Fruit fly (Drosophila melanogaster) whole organism, embryonic: ENCODE data around the gene CG43400.
A peak's percentile ranks its signal among the peaks of the same experiment; 100 is the strongest.

Experiments used
- Atf3 ChIP-seq: fragments of 200-800 bp; sonication (Bioruptor generic); optimal IDR thresholded peaks from 3 replicates; lab custom pipeline; 2016; ENCODE audit warnings: missing biosample characterization, missing genetic modification characterization
- CG10321 ChIP-seq: fragments of 200-800 bp; sonication (Bioruptor generic); IDR thresholded peaks from 2 replicates; pipeline ENCODE4 v1.3.6; 2022; ENCODE audit warnings: missing biosample characterization, missing genetic modification characterization
- CG12155 ChIP-seq: fragments of 200-800 bp; sonication (Bioruptor generic); optimal IDR thresholded peaks from 3 replicates; lab custom pipeline; 2016; ENCODE audit warnings: missing biosample characterization, missing genetic modification characterization
- CG12942 ChIP-seq: fragments of 200-800 bp; sonication (Bioruptor generic); optimal IDR thresholded peaks from 3 replicates; lab custom pipeline; 2016; ENCODE audit warnings: missing biosample characterization, missing genetic modification characterization
- CG13775 ChIP-seq: fragments of 200-800 bp; sonication (Bioruptor generic); optimal IDR thresholded peaks from 3 replicates; lab custom pipeline; 2017; ENCODE audit warnings: missing biosample characterization, mild to moderate bottlenecking, missing genetic modification characterization
- CG13894 ChIP-seq: fragments of 200-800 bp; sonication (Bioruptor generic); optimal IDR thresholded peaks from 3 replicates; lab custom pipeline; 2018; ENCODE audit warnings: missing biosample characterization, mild to moderate bottlenecking, missing genetic modification characterization, moderate library complexity
- CG1647 ChIP-seq: fragments of 200-800 bp; sonication (Bioruptor generic); optimal IDR thresholded peaks from 3 replicates; lab custom pipeline; 2016; ENCODE audit warnings: missing biosample characterization, missing genetic modification characterization
- CG2712 ChIP-seq: fragments of 200-800 bp; optimal IDR thresholded peaks from 3 replicates; lab custom pipeline; 2019; ENCODE audit warnings: missing biosample characterization, mild to moderate bottlenecking, missing genetic modification characterization, moderate library complexity
- CG2875 ChIP-seq: fragments of 200-800 bp; sonication (Bioruptor generic); optimal IDR thresholded peaks from 2 replicates; lab custom pipeline; 2017; ENCODE audit warnings: missing biosample characterization, mild to moderate bottlenecking, missing genetic modification characterization, missing genetic modification reagents
- CG3065 ChIP-seq: fragments of 200-800 bp; sonication (Bioruptor generic); optimal IDR thresholded peaks from 2 replicates; lab custom pipeline; 2016; ENCODE audit warnings: missing biosample characterization, missing genetic modification characterization
- CG34224 ChIP-seq: fragments of 200-800 bp; sonication (Bioruptor generic); IDR thresholded peaks from 3 replicates; pipeline ENCODE4 v1.3.6; 2022; ENCODE audit warnings: missing biosample characterization, missing genetic modification characterization; ENCODE audit not compliant: partially characterized antibody
- CG8290 ChIP-seq, 3 experiments: fragments of 200-800 bp; sonication (Bioruptor generic); optimal IDR thresholded peaks; 2 replicates each; lab custom pipeline; 2016 to 2019; ENCODE audit warnings: missing biosample characterization in 3 of 3, missing genetic modification characterization in 3 of 3, mild to moderate bottlenecking in 2 of 3, moderate library complexity in 1 of 3
- CoRest ChIP-seq: fragments of 200-800 bp; sonication (Bioruptor generic); optimal IDR thresholded peaks from 3 replicates; lab custom pipeline; 2018; ENCODE audit warnings: missing biosample characterization, mild to moderate bottlenecking, missing genetic modification characterization, moderate library complexity
- Dfd ChIP-seq, 2 experiments: fragments of >200 bp; optimal IDR thresholded peaks; 2 replicates each; lab custom pipeline; 2017; ENCODE audit warnings: missing biosample characterization in 2 of 2, missing genetic modification characterization in 2 of 2
- Dp ChIP-seq: fragments of 200-800 bp; sonication (Bioruptor generic); optimal IDR thresholded peaks from 2 replicates; lab custom pipeline; 2018; ENCODE audit warnings: missing biosample characterization, mild to moderate bottlenecking, missing genetic modification characterization, moderate library complexity
- Fer1 ChIP-seq: fragments of 200-800 bp; sonication (Bioruptor generic); optimal IDR thresholded peaks from 2 replicates; lab custom pipeline; 2017; ENCODE audit warnings: missing biosample characterization, mild to moderate bottlenecking, missing genetic modification characterization
- GATAe ChIP-seq: fragments of 200-800 bp; sonication (Bioruptor generic); conservative IDR thresholded peaks from 2 replicates; pipeline ENCODE4 v1.3.6; 2022; ENCODE audit warnings: missing biosample characterization, missing genetic modification characterization
- HmgD ChIP-seq: fragments of 200-800 bp; sonication (Bioruptor generic); optimal IDR thresholded peaks from 3 replicates; lab custom pipeline; 2016; ENCODE audit warnings: missing biosample characterization, missing genetic modification characterization
- Hr39 ChIP-seq: fragments of >200 bp; optimal IDR thresholded peaks from 2 replicates; lab custom pipeline; 2017
- Hr51 ChIP-seq, 2 experiments: fragments of 200-800 bp; sonication (Bioruptor generic); optimal IDR thresholded peaks; 2 replicates in 1 of 2; 3 replicates in 1 of 2; lab custom pipeline; 2016 to 2018; ENCODE audit warnings: missing biosample characterization in 2 of 2, missing genetic modification characterization in 2 of 2, mild to moderate bottlenecking in 1 of 2, moderate library complexity in 1 of 2
- Kr ChIP-seq: fragments of 200-800 bp; sonication (Bioruptor generic); optimal IDR thresholded peaks from 2 replicates; lab custom pipeline; 2017; ENCODE audit warnings: missing biosample characterization, mild to moderate bottlenecking, missing genetic modification characterization
- Lim3 ChIP-seq: fragments of 200-800 bp; sonication (Bioruptor generic); IDR thresholded peaks from 2 replicates; pipeline ENCODE4 v1.3.6; 2022; ENCODE audit warnings: missing biosample characterization, missing genetic modification characterization
- MBD-R2 ChIP-seq: fragments of 200-800 bp; sonication (Bioruptor generic); IDR thresholded peaks from 2 replicates; pipeline ENCODE4 v1.3.6; 2022; ENCODE audit warnings: missing biosample characterization, missing genetic modification characterization
- Mes4 ChIP-seq: fragments of 200-800 bp; sonication (Bioruptor generic); optimal IDR thresholded peaks from 2 replicates; lab custom pipeline; 2016; ENCODE audit warnings: missing biosample characterization, missing genetic modification characterization
- Pdp1 ChIP-seq, 2 experiments: fragments of 200-800 bp; sonication (Bioruptor generic); optimal IDR thresholded peaks; 3 replicates each; lab custom pipeline; 2016; ENCODE audit warnings: missing biosample characterization in 2 of 2, missing genetic modification characterization in 2 of 2, mild to moderate bottlenecking in 1 of 2, moderate library complexity in 1 of 2
- Ravus ChIP-seq: fragments of 200-800 bp; sonication (Bioruptor generic); IDR thresholded peaks from 2 replicates; pipeline ENCODE4 v1.3.6; 2022; ENCODE audit warnings: missing biosample characterization, missing genetic modification characterization
- Sry-β ChIP-seq: fragments of 200-800 bp; sonication (Bioruptor generic); optimal IDR thresholded peaks from 2 replicates; lab custom pipeline; 2018; ENCODE audit warnings: missing biosample characterization, mild to moderate bottlenecking, missing genetic modification characterization, moderate library complexity
- ap ChIP-seq: fragments of 200-800 bp; sonication (Bioruptor generic); IDR thresholded peaks from 2 replicates; pipeline ENCODE4 v1.3.6; 2022; ENCODE audit warnings: missing biosample characterization, missing genetic modification characterization
- ara ChIP-seq: fragments of 200-800 bp; sonication (Bioruptor generic); IDR thresholded peaks from 2 replicates; pipeline ENCODE4 v1.3.6; 2022; ENCODE audit warnings: missing biosample characterization, missing genetic modification characterization
- ci ChIP-seq: fragments of 200-800 bp; sonication (Bioruptor generic); IDR thresholded peaks from 3 replicates; pipeline ENCODE4 v1.3.6; 2022; ENCODE audit warnings: missing biosample characterization, missing genetic modification characterization
- dm ChIP-seq: fragments of 200-800 bp; sonication (Bioruptor generic); optimal IDR thresholded peaks from 3 replicates; lab custom pipeline; 2016; ENCODE audit warnings: missing biosample characterization, missing genetic modification characterization
- dmrt11E ChIP-seq: fragments of 200-800 bp; sonication (Bioruptor generic); optimal IDR thresholded peaks from 3 replicates; lab custom pipeline; 2018; ENCODE audit warnings: missing biosample characterization, mild to moderate bottlenecking, missing genetic modification characterization, moderate library complexity
- esg ChIP-seq: fragments of 200-800 bp; sonication (Bioruptor generic); conservative IDR thresholded peaks from 2 replicates; pipeline ENCODE4 v1.3.6; 2022; ENCODE audit warnings: missing biosample characterization, missing genetic modification characterization
- fd3F ChIP-seq: fragments of 200-800 bp; sonication (Bioruptor generic); optimal IDR thresholded peaks from 2 replicates; lab custom pipeline; 2018; ENCODE audit warnings: missing biosample characterization, mild to moderate bottlenecking, missing genetic modification characterization, moderate library complexity
- fu2 ChIP-seq: fragments of 200-800 bp; sonication (Bioruptor generic); optimal IDR thresholded peaks from 2 replicates; lab custom pipeline; 2016; ENCODE audit warnings: missing biosample characterization, missing genetic modification characterization
- grau ChIP-seq: fragments of 200-800 bp; optimal IDR thresholded peaks from 3 replicates; lab custom pipeline; 2019; ENCODE audit warnings: missing biosample characterization, mild to moderate bottlenecking, missing genetic modification characterization, moderate library complexity
- gro ChIP-seq: fragments of 200-800 bp; sonication (Bioruptor generic); optimal IDR thresholded peaks from 2 replicates; lab custom pipeline; 2016; ENCODE audit warnings: missing biosample characterization, missing genetic modification characterization
- maf-S ChIP-seq: fragments of 200-800 bp; sonication (Bioruptor generic); optimal IDR thresholded peaks from 2 replicates; lab custom pipeline; 2016; ENCODE audit warnings: missing biosample characterization, missing genetic modification characterization
- mirr ChIP-seq: fragments of 200-800 bp; sonication (Bioruptor generic); optimal IDR thresholded peaks from 3 replicates; lab custom pipeline; 2018; ENCODE audit warnings: missing biosample characterization, mild to moderate bottlenecking, missing genetic modification characterization
- mld ChIP-seq: fragments of 200-800 bp; sonication (Bioruptor generic); IDR thresholded peaks from 3 replicates; pipeline ENCODE4 v1.3.6; 2022; ENCODE audit warnings: missing biosample characterization, missing genetic modification characterization; ENCODE audit not compliant: partially characterized antibody
- pho ChIP-seq: fragments of 200-800 bp; sonication (Bioruptor generic); optimal IDR thresholded peaks from 2 replicates; lab custom pipeline; 2016; ENCODE audit warnings: missing biosample characterization, missing genetic modification characterization
- pnt ChIP-seq: fragments of 200-800 bp; sonication (Bioruptor generic); optimal IDR thresholded peaks from 3 replicates; lab custom pipeline; 2016; ENCODE audit warnings: missing biosample characterization, missing genetic modification characterization
- sens ChIP-seq: fragments of 200-800 bp; sonication (Bioruptor generic); peaks from one replicate; lab custom pipeline; 2016; ENCODE audit warnings: missing biosample characterization, missing genetic modification characterization
- slou ChIP-seq: fragments of 200-800 bp; sonication (Bioruptor generic); optimal IDR thresholded peaks from 3 replicates; lab custom pipeline; 2016; ENCODE audit warnings: missing biosample characterization, missing genetic modification characterization
- sr ChIP-seq: fragments of 200-800 bp; sonication (Bioruptor generic); IDR thresholded peaks from 3 replicates; pipeline ENCODE4 v1.3.6; 2022; ENCODE audit warnings: missing biosample characterization, missing genetic modification characterization
- tx ChIP-seq: fragments of 200-800 bp; sonication (Bioruptor generic); optimal IDR thresholded peaks from 2 replicates; lab custom pipeline; 2016; ENCODE audit warnings: missing biosample characterization, missing genetic modification characterization
- unpg ChIP-seq: fragments of 200-800 bp; sonication (Bioruptor generic); optimal IDR thresholded peaks from 3 replicates; lab custom pipeline; 2018; ENCODE audit warnings: missing biosample characterization, mild to moderate bottlenecking, missing genetic modification characterization, moderate library complexity
- vvl ChIP-seq: fragments of 200-800 bp; sonication (Bioruptor generic); IDR thresholded peaks from 2 replicates; pipeline ENCODE4 v1.3.6; 2022; ENCODE audit warnings: missing biosample characterization, missing genetic modification characterization
- zen ChIP-seq: fragments of 200-800 bp; sonication (Bioruptor generic); optimal IDR thresholded peaks from 3 replicates; lab custom pipeline; 2018; ENCODE audit warnings: missing biosample characterization, mild to moderate bottlenecking, missing genetic modification characterization, moderate library complexity

Gene CG43400

DNA sequence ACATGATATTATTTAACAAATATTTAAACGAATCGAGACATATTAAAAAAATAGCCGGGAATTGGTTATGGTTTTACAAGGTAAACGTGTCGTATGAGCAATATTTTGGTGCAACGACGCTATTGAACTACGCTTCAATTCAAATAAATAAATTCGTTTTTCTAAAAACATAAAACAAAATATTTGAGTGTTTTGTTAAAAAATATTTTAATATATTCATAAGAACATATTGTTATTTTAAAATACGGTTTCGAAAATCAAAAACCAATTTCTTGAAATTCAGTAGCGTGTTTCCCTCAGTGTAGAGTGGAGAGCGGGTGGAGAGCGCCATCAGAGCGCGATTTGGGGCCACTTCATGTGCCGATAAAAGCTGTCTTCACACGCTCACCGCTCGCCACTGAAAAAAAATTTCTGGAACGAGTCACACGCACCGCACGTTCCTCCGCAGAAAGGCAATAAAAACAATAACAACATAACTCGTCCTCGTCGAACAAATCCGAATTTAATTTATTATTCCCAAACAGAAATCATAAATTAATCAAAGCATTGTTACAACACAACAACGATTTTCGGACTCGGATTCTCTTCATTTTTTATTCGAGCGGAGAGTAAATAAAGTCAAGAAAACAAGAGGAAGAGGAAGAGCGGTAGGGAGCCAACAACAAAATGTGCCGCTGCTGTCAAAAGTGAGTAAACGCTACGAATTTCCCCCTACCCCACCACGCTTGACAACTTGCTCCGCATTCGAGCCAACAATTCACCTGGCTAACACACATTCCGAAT is 45.0 kb downstream of the CG43400 start (continued):
- TF ChIP-seq Sry-β, result peak; percentile 29
- peak; percentile 95 for TF ChIP-seq CG2712
- TF ChIP-seq vvl, result peak; percentile 78
- no peak for TF ChIP-seq Kr
- TF ChIP-seq fd3F, result peak; percentile 59
- peak; percentile 91 for TF ChIP-seq grau (tag; lab: Kevin White, UChicago)
- TF ChIP-seq CG12942, result peak; percentile 81
- peak; percentile 75 for TF ChIP-seq ara (GFP tag; lab: Robert Waterston, UW)
- TF ChIP-seq HmgD (GFP tag; lab: Kevin White, UChicago), result no peak
- TF ChIP-seq MBD-R2 (GFP tag; lab: Robert Waterston, UW), result peak; percentile 42
- TF ChIP-seq CoRest, result peak; percentile 96
- TF ChIP-seq Dp (GFP tag; lab: Kevin White, UChicago), result no peak
- TF ChIP-seq fu2 (GFP tag; lab: Kevin White, UChicago), result peak; percentile 17
- TF ChIP-seq CG8290 (GFP tag; optimal IDR thresholded peaks at IDR 0.05; lab: Kevin White, UChicago), result peak; percentile 55
- peak in 1 of 2 experiments; percentile 54 for TF ChIP-seq CG8290 (tag; optimal IDR thresholded peaks at IDR 0.05; lab: Kevin White, UChicago)
- TF ChIP-seq Hr39, result no peak
- peak; percentile 80 for TF ChIP-seq CG12155 (GFP tag; lab: Kevin White, UChicago)
- TF ChIP-seq Pdp1 (GFP tag; optimal IDR thresholded peaks at IDR 0.05; lab: Kevin White, UChicago), result peak; percentile 53 to 62
- peak; percentile 12 for TF ChIP-seq tx (GFP tag; lab: Kevin White, UChicago)
- no peak for TF ChIP-seq Lim3 (GFP tag; lab: Robert Waterston, UW)
- peak; percentile 63 for TF ChIP-seq unpg (GFP tag; lab: Kevin White, UChicago)
- peak; percentile 92 for TF ChIP-seq sens
- TF ChIP-seq dmrt11E (tag; lab: Kevin White, UChicago), result peak; percentile 92
- peak; percentile 81 for TF ChIP-seq CG2875 (GFP tag; lab: Kevin White, UChicago)
- TF ChIP-seq Mes4 (GFP tag; lab: Kevin White, UChicago), result peak; percentile 27
- peak; percentile 87 for TF ChIP-seq Fer1 (GFP tag; lab: Kevin White, UChicago)
- peak; percentile 66 for TF ChIP-seq pho (GFP tag; lab: Kevin White, UChicago)
- peak; percentile 78 for TF ChIP-seq zen (tag; lab: Kevin White, UChicago)
- peak; percentile 72 for TF ChIP-seq ci (GFP tag; lab: Robert Waterston, UW)
- no peak for TF ChIP-seq Dfd (GFP tag; optimal IDR thresholded peaks at IDR 0.05; lab: Kevin White, UChicago)
- peak; percentile 56; the same call in 1 of the 2 replicates for TF ChIP-seq ap (GFP tag; lab: Robert Waterston, UW)
- TF ChIP-seq slou (GFP tag; lab: Kevin White, UChicago), result peak; percentile 71
- no peak for TF ChIP-seq dm (GFP tag; lab: Kevin White, UChicago)
- TF ChIP-seq CG1647 (GFP tag; lab: Kevin White, UChicago), result peak; percentile 9
- no peak for TF ChIP-seq mld (GFP tag; lab: Robert Waterston, UW)
- TF ChIP-seq GATAe (GFP tag; lab: Robert Waterston, UW), result peak; percentile 57
- TF ChIP-seq pnt (GFP tag; lab: Kevin White, UChicago), result peak; percentile 0
- TF ChIP-seq CG3065 (GFP tag; lab: Kevin White, UChicago), result peak; percentile 71
- peak; percentile 34; the same call in 1 of the 2 replicates for TF ChIP-seq CG10321 (GFP tag; lab: Robert Waterston, UW)
- peak; percentile 93 for TF ChIP-seq CG13775 (GFP tag; lab: Kevin White, UChicago)
- TF ChIP-seq maf-S (GFP tag; lab: Kevin White, UChicago), result no peak
- no peak for TF ChIP-seq Atf3 (GFP tag; lab: Kevin White, UChicago)
- peak; percentile 30 for TF ChIP-seq Ravus (GFP tag; lab: Robert Waterston, UW)
- peak; percentile 79 for TF ChIP-seq esg (GFP tag; lab: Robert Waterston, UW)
- TF ChIP-seq mirr, result no peak
- TF ChIP-seq sr (GFP tag; lab: Robert Waterston, UW), result 0 out of 3 replicates have a peak, but pooled peaks have one; percentile 8
- peak in 1 of 2 experiments; percentile 96 for TF ChIP-seq Hr51 (GFP tag; optimal IDR thresholded peaks at IDR 0.05; lab: Kevin White, UChicago)
- peak; percentile 8 for TF ChIP-seq gro (GFP tag; lab: Kevin White, UChicago)
- 0 out of 3 replicates have a peak, but pooled peaks have one; percentile 11 for TF ChIP-seq CG34224
- TF ChIP-seq CG13894, result peak; percentile 74
